Worm (Caenorhabditis elegans) whole organism, L1 larva: Measurements from ENCODE around the gene K10D11.2.

ENCODE experiments used
- aha-1 ChIP-seq: fragments of 150-350 bp; optimal IDR thresholded peaks from 2 replicates; lab custom pipeline; 2014; ENCODE audit warnings: missing biosample characterization, missing genetic modification characterization
- blmp-1 ChIP-seq: fragments of 150-350 bp; optimal IDR thresholded peaks from 2 replicates; lab custom pipeline; 2014; ENCODE audit warnings: missing biosample characterization, missing genetic modification characterization
- ceh-8 ChIP-seq: fragments of 200-800 bp; sonication (Bioruptor generic); optimal IDR thresholded peaks from 2 replicates; lab custom pipeline; 2018; ENCODE audit warnings: mild to moderate bottlenecking, missing genetic modification characterization, moderate library complexity, missing compliant biosample characterization
- ceh-82 ChIP-seq, 3 experiments: fragments of 150-350 bp in 1 of 3; sonication (generic microtip) in 2 of 3; optimal IDR thresholded peaks; 2 replicates each; lab custom pipeline; 2014 to 2017; ENCODE audit warnings: missing biosample characterization in 3 of 3, missing genetic modification characterization in 3 of 3
- ceh-90 ChIP-seq: sonication (generic microtip); optimal IDR thresholded peaks from 2 replicates; lab custom pipeline; 2016; ENCODE audit warnings: missing genetic modification characterization, missing compliant biosample characterization
- dpl-1 ChIP-seq, 3 experiments: fragments of 150-350 bp in 2 of 3; sonication (generic microtip) in 1 of 3; optimal IDR thresholded peaks; 2 replicates each; lab custom pipeline; 2014 to 2017; ENCODE audit warnings: missing biosample characterization in 3 of 3, missing genetic modification characterization in 3 of 3, missing genetic modification reagents in 3 of 3
- dsc-1 ChIP-seq: sonication (generic microtip); optimal IDR thresholded peaks from 2 replicates; lab custom pipeline; 2016; ENCODE audit warnings: mild to moderate bottlenecking, missing genetic modification characterization, missing compliant biosample characterization
- efl-1 ChIP-seq, 4 experiments: fragments of 150-350 bp; optimal IDR thresholded peaks in 3 of 4; peaks in 1 of 4; 1 replicate in 1 of 4; 2 replicates in 3 of 4; lab custom pipeline; 2014; ENCODE audit warnings: missing biosample characterization in 2 of 4, missing genetic modification characterization in 2 of 4, missing genetic modification reagents in 2 of 4
- elt-2 ChIP-seq: sonication (generic microtip); optimal IDR thresholded peaks from 2 replicates; lab custom pipeline; 2016; ENCODE audit warnings: missing genetic modification characterization, mild to moderate bottlenecking, inconsistent platforms, missing compliant biosample characterization, missing genetic modification reagents
- fkh-10 ChIP-seq: sonication (generic microtip); optimal IDR thresholded peaks from 2 replicates; lab custom pipeline; 2017; ENCODE audit warnings: missing biosample characterization, missing genetic modification reagents, missing genetic modification characterization
- hlh-4 ChIP-seq: sonication (generic microtip); optimal IDR thresholded peaks from 2 replicates; lab custom pipeline; 2016; ENCODE audit warnings: mild to moderate bottlenecking, missing genetic modification characterization, missing compliant biosample characterization
- irx-1 ChIP-seq: sonication (generic microtip); optimal IDR thresholded peaks from 2 replicates; lab custom pipeline; 2016; ENCODE audit warnings: missing genetic modification characterization, missing compliant biosample characterization
- lin-13 ChIP-seq: fragments of 150-350 bp; optimal IDR thresholded peaks from 2 replicates; lab custom pipeline; 2014; ENCODE audit warnings: missing biosample characterization, missing genetic modification reagents, missing genetic modification characterization
- lin-15B ChIP-seq: fragments of 150-350 bp; sonication (generic microtip); optimal IDR thresholded peaks from 3 replicates; lab custom pipeline; 2014; ENCODE audit warnings: missing biosample characterization, missing genetic modification characterization
- mab-9 ChIP-seq: fragments of 200-800 bp; sonication (Bioruptor generic); IDR thresholded peaks from 2 replicates; pipeline ENCODE4 v1.3.6; 2022; ENCODE audit warnings: missing genetic modification reagents, missing genetic modification characterization, missing compliant biosample characterization
- mdl-1 ChIP-seq, 2 experiments: fragments of 150-350 bp; optimal IDR thresholded peaks; 2 replicates each; lab custom pipeline; 2014 to 2017; ENCODE audit warnings: missing biosample characterization in 2 of 2, missing genetic modification characterization in 2 of 2, inconsistent platforms in 1 of 2
- nhr-20 ChIP-seq: sonication (generic microtip); optimal IDR thresholded peaks from 2 replicates; lab custom pipeline; 2016; ENCODE audit warnings: mild to moderate bottlenecking, missing genetic modification characterization, missing compliant biosample characterization
- nhr-47 ChIP-seq: sonication (generic microtip); optimal IDR thresholded peaks from 2 replicates; lab custom pipeline; 2016; ENCODE audit warnings: mild to moderate bottlenecking, missing genetic modification characterization, moderate library complexity, missing compliant biosample characterization
- nhr-71 ChIP-seq: sonication (generic microtip); optimal IDR thresholded peaks from 2 replicates; lab custom pipeline; 2016; ENCODE audit warnings: mild to moderate bottlenecking, missing genetic modification characterization, moderate library complexity, missing compliant biosample characterization
- nhr-76 ChIP-seq: sonication (generic microtip); optimal IDR thresholded peaks from 2 replicates; lab custom pipeline; 2017; ENCODE audit warnings: missing biosample characterization, missing genetic modification characterization
- nhr-77 ChIP-seq: fragments of 150-350 bp; optimal IDR thresholded peaks from 2 replicates; lab custom pipeline; 2014; ENCODE audit warnings: missing biosample characterization, missing genetic modification characterization
- nhr-90 ChIP-seq: sonication (generic microtip); optimal IDR thresholded peaks from 2 replicates; lab custom pipeline; 2016; ENCODE audit warnings: mild to moderate bottlenecking, missing genetic modification characterization, missing compliant biosample characterization; ENCODE audit not compliant: poor library complexity
- pag-3 ChIP-seq: sonication (generic microtip); optimal IDR thresholded peaks from 2 replicates; lab custom pipeline; 2017; ENCODE audit warnings: missing genetic modification characterization, mild to moderate bottlenecking, missing compliant biosample characterization, antibody characterized with exemption, borderline replicate concordance; ENCODE audit not compliant: insufficient read depth
- pqm-1 ChIP-seq: sonication (generic microtip); optimal IDR thresholded peaks from 3 replicates; lab custom pipeline; 2017; ENCODE audit warnings: missing biosample characterization, missing genetic modification characterization
- snpc-4 ChIP-seq: fragments of 150-350 bp; optimal IDR thresholded peaks from 2 replicates; lab custom pipeline; 2014; ENCODE audit warnings: missing biosample characterization, missing genetic modification characterization
- swsn-7 ChIP-seq: sonication (generic microtip); optimal IDR thresholded peaks from 2 replicates; lab custom pipeline; 2016; ENCODE audit warnings: missing genetic modification characterization, missing compliant biosample characterization
- tlp-1 ChIP-seq: fragments of 150-350 bp; optimal IDR thresholded peaks from 2 replicates; lab custom pipeline; 2014; ENCODE audit warnings: missing biosample characterization, missing genetic modification characterization
- unc-30 ChIP-seq: sonication (generic microtip); optimal IDR thresholded peaks from 2 replicates; lab custom pipeline; 2017; ENCODE audit warnings: missing biosample characterization, missing genetic modification characterization
- unc-62 ChIP-seq: fragments of 150-350 bp; optimal IDR thresholded peaks from 2 replicates; lab custom pipeline; 2014; ENCODE audit warnings: missing biosample characterization, missing genetic modification reagents, missing genetic modification characterization
- unc-86 ChIP-seq: sonication (generic microtip); optimal IDR thresholded peaks from 2 replicates; lab custom pipeline; 2016; ENCODE audit warnings: missing genetic modification characterization, missing compliant biosample characterization
- ztf-4 ChIP-seq: fragments of 150-350 bp; optimal IDR thresholded peaks from 2 replicates; lab custom pipeline; 2014; ENCODE audit warnings: missing biosample characterization, missing genetic modification characterization

The K10D11.2 gene

ce11 chrIV:12978307-12979036 lies at the start of gene K10D11.2:
TSS of gene K10D11.2 (plus strand) at chrIV:12978986.
- TF ChIP-seq lin-15B (tag; lab: Kevin White, UChicago) (no peak), ceh-8 (no peak), efl-1 (optimal IDR thresholded peaks at IDR 0.05; lab: Kevin White, UChicago) (no peak), efl-1 (GFP tag; optimal IDR thresholded peaks at IDR 0.05 in 1 of 2; lab: Kevin White, UChicago) (peak in 1 of 2 experiments; percentile 89), nhr-47 (tag; lab: Kevin White, UChicago) (no peak), elt-2 (peak; percentile 83), mdl-1 (tag; optimal IDR thresholded peaks at IDR 0.05; lab: Kevin White, UChicago) (no peak)

DNA sequence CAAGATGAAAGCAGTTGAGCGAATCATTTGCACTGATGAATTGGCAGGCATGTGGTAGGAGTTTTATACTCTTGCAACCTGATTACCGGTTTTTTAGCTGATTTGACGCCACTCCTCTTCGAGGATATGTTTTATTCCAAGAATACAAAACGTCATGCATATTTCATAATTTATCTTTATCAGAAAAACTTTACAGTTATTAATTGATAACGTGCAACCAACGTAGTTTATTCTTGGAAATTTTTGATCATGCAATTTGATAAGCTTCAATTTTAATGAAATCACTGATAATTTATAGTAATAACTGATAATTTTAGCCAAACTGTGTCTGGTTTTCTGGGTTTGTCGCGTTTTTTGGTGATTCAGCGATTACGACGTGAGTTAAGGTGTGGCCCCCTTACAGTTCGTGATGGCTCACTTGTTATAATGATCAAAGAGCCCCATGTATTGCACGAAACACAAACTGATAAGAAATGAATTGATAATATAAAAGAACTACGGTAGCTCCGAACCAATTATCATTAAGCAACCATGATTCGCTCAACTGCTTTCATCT lies 42.5 kb upstream of the K10D11.2 start, which contains the start of the genes cld-1 and dod-21:
cld-1 (minus strand) TSS at position 51 of the 556 bp plus-strand sequence.
dod-21 (plus strand) TSS at position 518 of the 556 bp plus-strand sequence.
- TF ChIP-seq tlp-1 (tag; lab: Kevin White, UChicago) (peak; percentile 66), nhr-90 (tag; lab: Kevin White, UChicago) (peak; percentile 28), nhr-77 (tag; lab: Kevin White, UChicago) (no peak), pqm-1 (tag; lab: Kevin White, UChicago) (peak; percentile 5), nhr-71 (tag; lab: Kevin White, UChicago) (peak; percentile 40), lin-13 (GFP tag; lab: Kevin White, UChicago) (no peak), unc-30 (no peak), elt-2 (peak; percentile 100), nhr-20 (tag; lab: Kevin White, UChicago) (peak; percentile 14)

ce11 chrIV:12941254-12941653 lies 37.5 kb upstream of the K10D11.2 start, which contains the start of gene dod-24:
TSS of gene dod-24 (minus strand) at chrIV:12941354.
- TF ChIP-seq dpl-1 (GFP tag; optimal IDR thresholded peaks at IDR 0.05; lab: Kevin White, UChicago) (no peak), ceh-90 (no peak), snpc-4 (tag; lab: Kevin White, UChicago) (no peak), swsn-7 (tag; lab: Kevin White, UChicago) (no peak), mdl-1 (tag; optimal IDR thresholded peaks at IDR 0.05; lab: Kevin White, UChicago) (no peak), nhr-20 (tag; lab: Kevin White, UChicago) (no peak), fkh-10 (GFP tag; lab: Kevin White, UChicago) (no peak), dsc-1 (tag; lab: Kevin White, UChicago) (no peak), unc-86 (tag; lab: Kevin White, UChicago) (no peak)

DNA sequence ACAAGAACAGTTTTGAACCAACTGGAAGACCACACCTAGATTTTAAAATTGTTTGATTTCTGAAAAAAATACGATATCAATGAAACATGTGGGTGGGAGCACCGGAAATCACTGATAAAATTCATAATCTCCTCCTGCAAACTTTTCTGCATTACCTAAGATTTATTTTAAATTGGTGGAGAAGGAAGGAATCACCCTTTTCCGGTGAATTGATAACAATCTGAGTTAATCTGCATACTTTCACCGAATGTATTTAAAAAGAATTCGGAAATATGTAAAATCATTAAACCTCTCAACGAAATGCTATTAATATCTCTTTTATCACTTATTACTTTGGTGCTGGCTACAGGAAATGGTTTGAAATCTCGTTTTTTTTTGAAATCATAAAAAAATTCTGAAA lies 36.2 kb upstream of the K10D11.2 start, which contains the start of gene dct-19:
dct-19 (plus strand) TSS at position 301 of the 400 bp plus-strand sequence.
- TF ChIP-seq unc-62 (no peak), blmp-1 (tag; lab: Kevin White, UChicago) (no peak), nhr-47 (tag; lab: Kevin White, UChicago) (no peak), lin-13 (GFP tag; lab: Kevin White, UChicago) (no peak), pag-3 (tag; lab: Kevin White, UChicago) (no peak), aha-1 (no peak), mab-9 (GFP tag; lab: Robert Waterston, UW) (no peak), dsc-1 (tag; lab: Kevin White, UChicago) (no peak), nhr-76 (tag; lab: Kevin White, UChicago) (no peak), hlh-4 (tag; lab: Kevin White, UChicago) (no peak), ztf-4 (tag; lab: Kevin White, UChicago) (no peak), ceh-82 (tag; optimal IDR thresholded peaks at IDR 0.05; lab: Kevin White, UChicago) (no peak), irx-1 (tag; lab: Kevin White, UChicago) (no peak), unc-86 (tag; lab: Kevin White, UChicago) (no peak)
